Fruit fly (Drosophila melanogaster) whole organism, adult: ENCODE results near the gene CG46512.
"Not testable (repeated sequence)": the region's sequence is repeated elsewhere in the genome, so short reads cannot be mapped to it uniquely, and the experiment has no call there.

Experiments
- CG11617 ChIP-seq: fragments of 200-800 bp; sonication (Bioruptor generic); optimal IDR thresholded peaks from 2 replicates; lab custom pipeline; 2017; ENCODE audit warnings: mild to moderate bottlenecking, missing biosample characterization, missing genetic modification reagents, missing genetic modification characterization
- CG12768 ChIP-seq: fragments of 200-800 bp; sonication (Bioruptor generic); optimal IDR thresholded peaks from 2 replicates; lab custom pipeline; 2017; ENCODE audit warnings: missing biosample characterization, missing genetic modification characterization, mild to moderate bottlenecking, moderate library complexity, missing genetic modification reagents
- CG14711 ChIP-seq: fragments of 200-800 bp; sonication (Bioruptor generic); optimal IDR thresholded peaks from 2 replicates; lab custom pipeline; 2018; ENCODE audit warnings: missing biosample characterization, mild to moderate bottlenecking, missing genetic modification characterization, moderate library complexity
- CG1620 ChIP-seq: fragments of 200-800 bp; sonication (Bioruptor generic); optimal IDR thresholded peaks from 2 replicates; lab custom pipeline; 2016; ENCODE audit warnings: missing biosample characterization, missing genetic modification characterization
- CG7045 ChIP-seq: fragments of 200-800 bp; sonication (Bioruptor generic); optimal IDR thresholded peaks from 2 replicates; lab custom pipeline; 2017; ENCODE audit warnings: missing biosample characterization, mild to moderate bottlenecking, missing genetic modification characterization
- Clk ChIP-seq: fragments of 200-800 bp; sonication (Bioruptor generic); optimal IDR thresholded peaks from 2 replicates; lab custom pipeline; 2017; ENCODE audit warnings: missing biosample characterization, missing genetic modification characterization
- Crg-1 ChIP-seq: fragments of 200-800 bp; sonication (Bioruptor generic); optimal IDR thresholded peaks from 2 replicates; lab custom pipeline; 2016; ENCODE audit warnings: missing biosample characterization, missing genetic modification characterization
- Hr96 ChIP-seq: fragments of 200-800 bp; sonication (Bioruptor generic); optimal IDR thresholded peaks from 2 replicates; lab custom pipeline; 2016; ENCODE audit warnings: missing biosample characterization, missing genetic modification characterization
- bab1 ChIP-seq: fragments of 200-800 bp; sonication (Bioruptor generic); optimal IDR thresholded peaks from 3 replicates; lab custom pipeline; 2019; ENCODE audit warnings: missing biosample characterization, mild to moderate bottlenecking, missing genetic modification characterization, moderate library complexity
- cic ChIP-seq: fragments of 200-800 bp; sonication (Bioruptor generic); optimal IDR thresholded peaks from 2 replicates; lab custom pipeline; 2017; ENCODE audit warnings: missing biosample characterization, mild to moderate bottlenecking, missing genetic modification characterization, moderate library complexity
- cnc ChIP-seq, 2 experiments: fragments of >200 bp; optimal IDR thresholded peaks; 2 replicates each; lab custom pipeline; 2017
- kay ChIP-seq: fragments of 200-800 bp; sonication (Bioruptor generic); peaks from one replicate; lab custom pipeline; 2016; ENCODE audit warnings: missing biosample characterization, missing genetic modification characterization, borderline replicate concordance
- ovo ChIP-seq: fragments of 200-800 bp; sonication (Bioruptor generic); optimal IDR thresholded peaks from 2 replicates; lab custom pipeline; 2016; ENCODE audit warnings: missing biosample characterization, missing genetic modification characterization
- pad ChIP-seq: fragments of 200-800 bp; sonication (Bioruptor generic); optimal IDR thresholded peaks from 3 replicates; lab custom pipeline; 2017; ENCODE audit warnings: missing biosample characterization, missing genetic modification characterization, mild to moderate bottlenecking, moderate library complexity, missing genetic modification reagents

DNA sequence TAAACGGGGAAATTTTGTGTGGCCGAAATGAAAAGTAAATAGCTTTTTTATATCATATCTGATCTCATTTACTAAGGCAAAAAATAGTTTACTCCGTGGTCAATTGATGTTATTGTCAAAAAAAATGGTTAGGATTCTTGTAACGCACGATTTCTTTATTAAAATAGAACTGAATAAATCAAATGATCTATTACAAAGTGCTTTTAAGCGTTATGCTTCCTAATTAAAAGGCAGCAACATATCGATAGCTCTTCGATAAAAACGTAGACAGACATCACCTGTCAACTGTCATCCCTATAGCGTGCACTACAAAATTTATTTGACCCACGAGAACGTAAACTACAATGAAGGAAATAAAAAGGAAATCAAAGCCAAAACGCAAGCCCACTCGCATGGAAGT lies 39.1 kb downstream of the CG46512 start, which contains the start of gene CG46518:
- TF ChIP-seq CG14711 (tag; lab: Kevin White, UChicago); CG12768 (GFP tag; lab: Kevin White, UChicago); CG1620; Clk (GFP tag; lab: Kevin White, UChicago); CG11617 (GFP tag; lab: Kevin White, UChicago); CG7045 (GFP tag; lab: Kevin White, UChicago); bab1 (GFP tag; lab: Kevin White, UChicago); kay (GFP tag; lab: Kevin White, UChicago); Crg-1 (GFP tag; lab: Kevin White, UChicago); cnc (optimal IDR thresholded peaks at IDR 0.05; lab: Kevin White, UChicago); Hr96; pad; cic (GFP tag; lab: Kevin White, UChicago); ovo (GFP tag; lab: Kevin White, UChicago): not testable (repeated sequence)
